Worm (Caenorhabditis elegans) whole organism, late embryonic: ENCODE results near the gene ptr-8.

ENCODE experiments used
- F13H6.1 ChIP-seq: sonication (generic microtip); optimal IDR thresholded peaks from 2 replicates; lab custom pipeline; 2016; ENCODE audit warnings: missing genetic modification characterization, missing compliant biosample characterization
- K02D7.2 ChIP-seq: sonication (generic microtip); optimal IDR thresholded peaks from 2 replicates; lab custom pipeline; 2017; ENCODE audit warnings: mild to moderate bottlenecking, missing genetic modification characterization, missing compliant biosample characterization
- T23F11.4 ChIP-seq: fragments of 200-800 bp; sonication (Bioruptor generic); optimal IDR thresholded peaks from 2 replicates; lab custom pipeline; 2018; ENCODE audit warnings: mild to moderate bottlenecking, missing genetic modification characterization, missing compliant biosample characterization
- Y22D7AL.16 ChIP-seq: sonication (generic microtip); optimal IDR thresholded peaks from 2 replicates; lab custom pipeline; 2016; ENCODE audit warnings: missing genetic modification characterization, missing compliant biosample characterization
- ama-1 ChIP-seq: fragments of 150-350 bp; optimal IDR thresholded peaks from 2 replicates; lab custom pipeline; 2014
- ceh-14 ChIP-seq: sonication (generic microtip); optimal IDR thresholded peaks from 2 replicates; lab custom pipeline; 2016; ENCODE audit warnings: missing genotype, missing genetic modification characterization, missing compliant biosample characterization
- ceh-18 ChIP-seq: sonication (generic microtip); optimal IDR thresholded peaks from 2 replicates; lab custom pipeline; 2016; ENCODE audit warnings: missing genetic modification characterization, missing compliant biosample characterization
- ceh-19 ChIP-seq: fragments of 200-800 bp; sonication (Bioruptor generic); optimal IDR thresholded peaks from 2 replicates; lab custom pipeline; 2018; ENCODE audit warnings: mild to moderate bottlenecking, missing genetic modification characterization, missing compliant biosample characterization
- ceh-2 ChIP-seq: sonication (generic microtip); optimal IDR thresholded peaks from 2 replicates; lab custom pipeline; 2016; ENCODE audit warnings: missing genotype, missing genetic modification characterization, missing compliant biosample characterization
- ceh-30 ChIP-seq: fragments of 150-350 bp; optimal IDR thresholded peaks from 2 replicates; lab custom pipeline; 2014; ENCODE audit warnings: missing biosample characterization, missing genetic modification characterization
- ceh-31 ChIP-seq: sonication (generic microtip); optimal IDR thresholded peaks from 2 replicates; lab custom pipeline; 2016; ENCODE audit warnings: missing genetic modification characterization, missing compliant biosample characterization
- ceh-34 ChIP-seq: sonication (generic microtip); optimal IDR thresholded peaks from 2 replicates; lab custom pipeline; 2016; ENCODE audit warnings: mild to moderate bottlenecking, missing genetic modification characterization, missing compliant biosample characterization
- ceh-48 ChIP-seq: sonication (generic microtip); optimal IDR thresholded peaks from 2 replicates; lab custom pipeline; 2016; ENCODE audit warnings: missing genetic modification characterization, inconsistent platforms, missing compliant biosample characterization
- ceh-6 ChIP-seq: fragments of 200-800 bp; sonication (Bioruptor generic); optimal IDR thresholded peaks from 2 replicates; lab custom pipeline; 2018; ENCODE audit warnings: mild to moderate bottlenecking, missing genetic modification characterization, missing compliant biosample characterization
- ceh-9 ChIP-seq: sonication (generic microtip); optimal IDR thresholded peaks from 2 replicates; lab custom pipeline; 2016; ENCODE audit warnings: mild to moderate bottlenecking, missing genetic modification characterization, inconsistent platforms, missing compliant biosample characterization
- che-1 ChIP-seq: sonication (generic microtip); optimal IDR thresholded peaks from 2 replicates; lab custom pipeline; 2016; ENCODE audit warnings: mild to moderate bottlenecking, missing genetic modification characterization, missing compliant biosample characterization
- dmd-4 ChIP-seq: sonication (generic microtip); optimal IDR thresholded peaks from 2 replicates; lab custom pipeline; 2016; ENCODE audit warnings: borderline replicate concordance, missing genetic modification characterization, missing compliant biosample characterization
- dve-1 ChIP-seq: sonication (generic microtip); optimal IDR thresholded peaks from 2 replicates; lab custom pipeline; 2017; ENCODE audit warnings: antibody characterized with exemption, mild to moderate bottlenecking, missing genetic modification characterization, missing compliant biosample characterization
- elt-2 ChIP-seq: sonication (generic microtip); optimal IDR thresholded peaks from 2 replicates; lab custom pipeline; 2016; ENCODE audit warnings: missing genetic modification reagents, missing genetic modification characterization, missing compliant biosample characterization
- eyg-1 ChIP-seq: sonication (generic microtip); optimal IDR thresholded peaks from 2 replicates; lab custom pipeline; 2016; ENCODE audit warnings: missing genotype, missing genetic modification characterization, missing compliant biosample characterization
- gmeb-2 ChIP-seq: sonication (generic microtip); optimal IDR thresholded peaks from 2 replicates; lab custom pipeline; 2016; ENCODE audit warnings: missing genetic modification characterization, inconsistent platforms, missing compliant biosample characterization
- lim-6 ChIP-seq: sonication (generic microtip); optimal IDR thresholded peaks from 2 replicates; lab custom pipeline; 2016; ENCODE audit warnings: missing genetic modification characterization, missing compliant biosample characterization
- lin-11 ChIP-seq: fragments of 200-800 bp; sonication (Bioruptor generic); optimal IDR thresholded peaks from 2 replicates; lab custom pipeline; 2018; ENCODE audit warnings: mild to moderate bottlenecking, missing genetic modification characterization, missing compliant biosample characterization
- nfya-1 ChIP-seq: sonication (generic microtip); optimal IDR thresholded peaks from 2 replicates; lab custom pipeline; 2017; ENCODE audit warnings: missing genetic modification characterization, mild to moderate bottlenecking, missing compliant biosample characterization, antibody characterized with exemption, moderate library complexity
- nhr-232 ChIP-seq: sonication (generic microtip); optimal IDR thresholded peaks from 2 replicates; lab custom pipeline; 2016; ENCODE audit warnings: missing genetic modification characterization, missing compliant biosample characterization
- odd-2 ChIP-seq: sonication (generic microtip); optimal IDR thresholded peaks from 2 replicates; lab custom pipeline; 2017; ENCODE audit warnings: antibody characterized with exemption, mild to moderate bottlenecking, missing genetic modification characterization, missing compliant biosample characterization
- pha-2 ChIP-seq: sonication (generic microtip); optimal IDR thresholded peaks from 2 replicates; lab custom pipeline; 2017; ENCODE audit warnings: mild to moderate bottlenecking, missing genetic modification characterization, missing compliant biosample characterization
- pqm-1 ChIP-seq: sonication (generic microtip); optimal IDR thresholded peaks from 2 replicates; lab custom pipeline; 2016; ENCODE audit warnings: missing genetic modification characterization, missing compliant biosample characterization
- pros-1 ChIP-seq: fragments of 150-350 bp; optimal IDR thresholded peaks from 2 replicates; lab custom pipeline; 2014; ENCODE audit warnings: missing biosample characterization, missing genetic modification reagents, missing genetic modification characterization
- rnt-1 ChIP-seq: sonication (generic microtip); optimal IDR thresholded peaks from 2 replicates; lab custom pipeline; 2016; ENCODE audit warnings: missing genetic modification characterization, missing compliant biosample characterization
- sdc-2 ChIP-seq: sonication (generic microtip); optimal IDR thresholded peaks from 2 replicates; lab custom pipeline; 2016; ENCODE audit warnings: missing genotype, missing genetic modification characterization, missing compliant biosample characterization
- sox-2 ChIP-seq: fragments of 200-800 bp; sonication (Bioruptor generic); IDR thresholded peaks from 2 replicates; pipeline ENCODE4 v1.3.6; 2022; ENCODE audit warnings: missing genetic modification reagents, missing genetic modification characterization, missing compliant biosample characterization
- sox-4 ChIP-seq: sonication (generic microtip); optimal IDR thresholded peaks from 2 replicates; lab custom pipeline; 2017; ENCODE audit warnings: mild to moderate bottlenecking, missing genetic modification characterization, inconsistent platforms, missing compliant biosample characterization
- syd-9 ChIP-seq: sonication (generic microtip); optimal IDR thresholded peaks from 2 replicates; lab custom pipeline; 2016; ENCODE audit warnings: mild to moderate bottlenecking, missing genetic modification characterization, moderate library complexity, missing compliant biosample characterization
- unc-42 ChIP-seq: sonication (generic microtip); optimal IDR thresholded peaks from 2 replicates; lab custom pipeline; 2016; ENCODE audit warnings: missing genotype, missing genetic modification characterization, missing compliant biosample characterization
- unc-55 ChIP-seq: sonication (generic microtip); optimal IDR thresholded peaks from 2 replicates; lab custom pipeline; 2017; ENCODE audit warnings: missing biosample characterization, missing genetic modification reagents, missing genetic modification characterization
- unc-86 ChIP-seq: sonication (generic microtip); optimal IDR thresholded peaks from 2 replicates; lab custom pipeline; 2016; ENCODE audit warnings: missing genetic modification characterization, missing compliant biosample characterization
- zip-5 ChIP-seq: sonication (generic microtip); optimal IDR thresholded peaks from 2 replicates; lab custom pipeline; 2016; ENCODE audit warnings: missing genetic modification characterization, missing compliant biosample characterization

The ptr-8 gene

DNA sequence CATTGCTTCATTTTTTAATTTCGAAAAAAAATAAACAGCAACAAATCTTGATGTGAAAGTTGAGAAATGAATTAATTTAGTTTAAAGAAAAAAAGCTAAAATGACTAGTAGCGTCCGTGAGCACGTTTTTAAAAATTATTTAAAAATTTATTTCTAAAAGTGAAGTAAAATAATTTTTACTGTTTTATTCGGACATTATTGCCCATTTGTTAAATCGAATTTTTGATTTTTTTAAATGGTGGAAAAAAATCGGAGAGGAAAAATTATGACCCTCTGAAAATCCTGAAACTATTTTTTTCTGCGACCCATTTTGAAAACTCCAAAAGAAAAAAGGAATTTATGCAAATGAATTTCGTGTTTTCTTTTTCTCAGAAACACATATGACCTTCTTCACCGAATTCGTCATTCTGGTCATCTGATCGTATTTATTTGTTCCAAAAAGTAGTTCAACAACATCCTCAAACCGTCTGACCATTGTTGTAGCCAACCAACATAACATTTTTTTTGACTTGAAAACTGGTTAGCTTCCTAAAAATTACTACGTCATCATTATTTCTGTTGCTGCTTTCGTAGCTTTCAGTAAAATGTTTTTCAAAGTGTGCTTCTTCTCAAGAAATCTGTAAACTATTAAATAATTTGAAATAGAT lies 3.1 kb upstream of the ptr-8 start, which contains the start of gene F44F4.3:
F44F4.3 (minus strand) TSS at position 51 of the 647 bp plus-strand sequence.
- TF ChIP-seq pqm-1 (no peak), dve-1 (no peak), unc-42 (tag; lab: Kevin White, UChicago) (no peak), dmd-4 (tag; lab: Kevin White, UChicago) (no peak), unc-55 (GFP tag; lab: Kevin White, UChicago) (no peak), Y22D7AL.16 (tag; lab: Kevin White, UChicago) (no peak), eyg-1 (tag; lab: Kevin White, UChicago) (no peak), che-1 (tag; lab: Kevin White, UChicago) (no peak), ceh-18 (tag; lab: Kevin White, UChicago) (no peak), lin-11 (no peak), ceh-31 (no peak), nhr-232 (tag; lab: Kevin White, UChicago) (no peak), rnt-1 (tag; lab: Kevin White, UChicago) (no peak), F13H6.1 (tag; lab: Kevin White, UChicago) (no peak), sdc-2 (no peak), ceh-14 (no peak), sox-2 (no peak), T23F11.4 (GFP tag; lab: Kevin White, UChicago) (no peak), pros-1 (tag; lab: Kevin White, UChicago) (no peak), nfya-1 (tag; lab: Kevin White, UChicago) (no peak)

DNA sequence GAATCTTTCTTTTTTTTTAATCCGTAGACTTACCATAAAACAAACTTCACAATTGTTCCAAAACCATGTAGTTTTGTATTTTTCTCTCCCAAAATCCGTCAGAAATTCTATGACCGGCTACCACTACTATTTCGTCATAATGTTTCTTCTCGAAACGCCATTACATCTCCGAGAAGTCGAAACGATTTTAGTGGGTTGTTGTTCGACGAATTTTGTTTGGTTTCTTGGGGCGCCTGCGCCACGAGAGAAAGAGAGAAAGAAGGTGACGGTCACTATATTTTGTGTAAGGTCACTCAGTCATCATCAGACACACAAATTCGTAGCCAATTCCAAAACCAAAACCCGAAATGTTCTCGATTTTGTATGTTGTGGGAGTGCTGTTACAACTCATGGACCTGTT lies 2.0 kb upstream of the ptr-8 start:
- no peak for TF ChIP-seq ceh-48 (tag; lab: Kevin White, UChicago)
- TF ChIP-seq zip-5 = no peak
- TF ChIP-seq sox-4 = no peak
- TF ChIP-seq ceh-6 (GFP tag; lab: Kevin White, UChicago) = no peak
- TF ChIP-seq lim-6 (tag; lab: Kevin White, UChicago) = no peak
- no peak for TF ChIP-seq nfya-1 (tag; lab: Kevin White, UChicago)
- no peak for TF ChIP-seq dve-1
- TF ChIP-seq pha-2 (tag; lab: Kevin White, UChicago) = no peak
- TF ChIP-seq eyg-1 (tag; lab: Kevin White, UChicago) = no peak
- no peak for TF ChIP-seq ceh-30 (tag; lab: Kevin White, UChicago)
- no peak for TF ChIP-seq ceh-19
- TF ChIP-seq unc-86 = no peak
- TF ChIP-seq gmeb-2 (tag; lab: Kevin White, UChicago) = no peak
- no peak for TF ChIP-seq odd-2 (tag; lab: Kevin White, UChicago)
- TF ChIP-seq ceh-31 = no peak
- no peak for TF ChIP-seq ceh-9 (tag; lab: Kevin White, UChicago)
- no peak for TF ChIP-seq ceh-34 (tag; lab: Kevin White, UChicago)
- no peak for TF ChIP-seq ceh-2
- TF ChIP-seq, all 69 proteins: peak for 0

DNA sequence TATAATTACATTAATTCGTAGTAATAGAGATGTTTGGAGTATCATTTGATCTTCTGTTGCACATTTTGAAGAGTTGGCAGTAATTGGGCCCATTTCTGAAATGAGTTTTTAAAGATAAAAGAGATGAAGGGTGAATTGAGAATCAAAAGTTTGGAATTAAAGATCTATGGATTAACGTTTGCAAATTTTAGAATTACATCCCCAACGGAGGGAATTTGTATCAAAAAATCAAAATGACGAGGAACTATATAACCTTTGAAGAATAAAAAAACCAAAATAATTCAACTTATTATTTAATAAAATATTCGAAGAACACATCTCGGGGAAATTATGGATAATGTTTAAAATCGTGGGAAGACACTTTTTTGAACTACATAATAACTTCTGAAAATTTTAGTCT lies 5.9 kb downstream of the ptr-8 start, which contains the start of gene sra-10:
sra-10 (minus strand) TSS at position 101 of the 400 bp plus-strand sequence.
- no peak for TF ChIP-seq ceh-18 (tag; lab: Kevin White, UChicago)
- no peak for TF ChIP-seq dmd-4 (tag; lab: Kevin White, UChicago)
- TF ChIP-seq T23F11.4 (GFP tag; lab: Kevin White, UChicago) = no peak
- no peak for TF ChIP-seq ama-1
- TF ChIP-seq syd-9 (tag; lab: Kevin White, UChicago) = no peak
- no peak for TF ChIP-seq K02D7.2 (tag; lab: Kevin White, UChicago)
- TF ChIP-seq Y22D7AL.16 (tag; lab: Kevin White, UChicago) = no peak
- TF ChIP-seq pros-1 (tag; lab: Kevin White, UChicago) = no peak
- TF ChIP-seq elt-2 = no peak
- TF ChIP-seq F13H6.1 (tag; lab: Kevin White, UChicago) = no peak
- no peak for TF ChIP-seq sox-2
